Worm (Caenorhabditis elegans): Measurements from ENCODE around the gene M05D6.8.

M05D6.8 gene

ce11 chrII:8446731-8447130, 24.3 kb downstream of the M05D6.8 start, which contains the start of gene cut-3:
Gene cut-3, minus strand, starts transcription at chrII:8446831.
- no peak for TF ChIP-seq spr-3 (GFP tag; optimal IDR thresholded peaks at IDR 0.05)
- TF ChIP-seq unc-39 (tag; optimal IDR thresholded peaks at IDR 0.05): no peak
- no peak for TF ChIP-seq Y105C5A.15 (GFP tag; IDR thresholded peaks at IDR 0.05)
- TF ChIP-seq F44E2.7 (GFP tag; IDR thresholded peaks at IDR 0.05): no peak
- no peak for TF ChIP-seq ztf-7 (tag; optimal IDR thresholded peaks at IDR 0.05)

- no peak for TF ChIP-seq skn-1 (tag; optimal IDR thresholded peaks at IDR 0.05)
- peak; percentile 38; the same call in 1 of the 2 replicates for TF ChIP-seq lin-38 (GFP tag; IDR thresholded peaks at IDR 0.05)
- no peak for TF ChIP-seq snpc-1.2 (GFP tag; IDR thresholded peaks at IDR 0.05)
- peak; percentile 16 for TF ChIP-seq F49E8.2 (tag; optimal IDR thresholded peaks at IDR 0.05; ENCODE audit: borderline replicate concordance)
Measured at ce11 chrII:8444007-8444406, 27.0 kb downstream of the M05D6.8 start, which contains the start of gene evl-20. Gene evl-20, plus strand, starts transcription at chrII:8444307.

- TF ChIP-seq aly-2 (tag; optimal IDR thresholded peaks at IDR 0.05): no peak
- TF ChIP-seq nhr-48 (tag; optimal IDR thresholded peaks at IDR 0.05): no peak
- no peak for TF ChIP-seq ceh-82 (tag; optimal IDR thresholded peaks at IDR 0.05)
- 0 out of 2 replicates have a peak, but pooled peaks have one; percentile 10 for TF ChIP-seq snpc-1.2 (GFP tag; IDR thresholded peaks at IDR 0.05)
- TF ChIP-seq Y48G9A.11 (GFP tag; IDR thresholded peaks at IDR 0.05): no peak
- no peak for TF ChIP-seq nhr-42 (GFP tag; IDR thresholded peaks at IDR 0.05)
- TF ChIP-seq hlh-11 (tag; optimal IDR thresholded peaks at IDR 0.05): no peak
Measured at ce11 chrII:8442717-8443223, 28.3 kb downstream of the M05D6.8 start, which contains the start of gene eif-3.G. Gene eif-3.G, plus strand, starts transcription at chrII:8442767.

ce11 chrII:8442176-8442575, 28.9 kb downstream of the M05D6.8 start:
- TF ChIP-seq nhr-25 (tag; optimal IDR thresholded peaks at IDR 0.05; ENCODE audit: borderline replicate concordance, insufficient read depth): no peak
- peak; percentile 6; the same call in 1 of the 2 replicates for TF ChIP-seq Y48G9A.11 (GFP tag; IDR thresholded peaks at IDR 0.05)
- TF ChIP-seq egl-27 (tag; optimal IDR thresholded peaks at IDR 0.05): no peak
- no peak for TF ChIP-seq ZK337.2 (GFP tag; IDR thresholded peaks at IDR 0.05)
- TF ChIP-seq dve-1 (tag; optimal IDR thresholded peaks at IDR 0.05; ENCODE audit: insufficient read depth): peak; percentile 46
- no peak for TF ChIP-seq php-3 (GFP tag; IDR thresholded peaks at IDR 0.05)
- TF ChIP-seq zag-1 (tag; optimal IDR thresholded peaks at IDR 0.05): no peak
- no peak for TF ChIP-seq zfp-3 (GFP tag; conservative IDR thresholded peaks at IDR 0.05)
- TF ChIP-seq T26A8.4 (GFP tag; IDR thresholded peaks at IDR 0.05): peak; percentile 23; the same call in 1 of the 2 replicates
- TF ChIP-seq duxl-1 (tag; optimal IDR thresholded peaks at IDR 0.05; ENCODE audit: poor library complexity): peak; percentile 39
- peak; percentile 57 for TF ChIP-seq dpl-1 (GFP tag; optimal IDR thresholded peaks at IDR 0.05)
- peak; percentile 48 for TF ChIP-seq mep-1 (tag; optimal IDR thresholded peaks at IDR 0.05)
- peak; percentile 32 for TF ChIP-seq rbr-2 (tag; optimal IDR thresholded peaks at IDR 0.05)
- peak; percentile 26 for TF ChIP-seq hlh-11 (tag; optimal IDR thresholded peaks at IDR 0.05)
- peak; percentile 69 for TF ChIP-seq mes-2 (tag; optimal IDR thresholded peaks at IDR 0.05; ENCODE audit: poor library complexity, severe bottlenecking)
- TF ChIP-seq hlh-30 (tag; optimal IDR thresholded peaks at IDR 0.05; ENCODE audit: insufficient read depth): peak; percentile 48
- TF ChIP-seq lin-38 (GFP tag; IDR thresholded peaks at IDR 0.05): peak; percentile 60
- peak; percentile 48 for TF ChIP-seq hmg-1.1 (GFP tag; IDR thresholded peaks at IDR 0.05)
- no peak for TF ChIP-seq nhr-11 (tag; optimal IDR thresholded peaks at IDR 0.05)
- peak; percentile 74 for TF ChIP-seq nhr-28 (tag; optimal IDR thresholded peaks at IDR 0.05)
- TF ChIP-seq lsy-2 (tag; optimal IDR thresholded peaks at IDR 0.05): peak in 1 of 2 experiments; percentile 91
- TF ChIP-seq nhr-237 (tag; optimal IDR thresholded peaks at IDR 0.05): no peak
- peak; percentile 9; the same call in 1 of the 2 replicates for TF ChIP-seq dmd-6 (GFP tag; IDR thresholded peaks at IDR 0.05)
- TF ChIP-seq pqm-1 (tag; optimal IDR thresholded peaks at IDR 0.05): no peak
- TF ChIP-seq ztf-7 (tag; optimal IDR thresholded peaks at IDR 0.05): no peak
- TF ChIP-seq lin-13 (GFP tag; optimal IDR thresholded peaks at IDR 0.05): no peak
- TF ChIP-seq ces-1 (GFP tag; optimal IDR thresholded peaks at IDR 0.05): no peak
- TF ChIP-seq hif-1 (tag; optimal IDR thresholded peaks at IDR 0.05): peak in 1 of 2 experiments; percentile 5
- 0 out of 2 replicates have a peak, but pooled peaks have one; percentile 12 for TF ChIP-seq ceh-20 (GFP tag; IDR thresholded peaks at IDR 0.05)

Data from whole organism, L4 larva.